Worm (Caenorhabditis elegans) whole organism, L4/young adult: ENCODE data around the gene marc-2.

Source experiments
- W03F9.2 ChIP-seq: fragments of 150-350 bp; optimal IDR thresholded peaks from 2 replicates; lab custom pipeline; 2014; ENCODE audit warnings: missing biosample characterization, missing genetic modification characterization
- dao-5 ChIP-seq: sonication (generic microtip); optimal IDR thresholded peaks from 2 replicates; lab custom pipeline; 2016; ENCODE audit warnings: missing genotype, missing genetic modification characterization, moderate library complexity, missing compliant biosample characterization
- him-1 ChIP-seq: sonication (generic microtip); optimal IDR thresholded peaks from 2 replicates; lab custom pipeline; 2016; ENCODE audit warnings: missing genotype, missing genetic modification reagents, missing genetic modification characterization, missing compliant biosample characterization

Gene marc-2

DNA sequence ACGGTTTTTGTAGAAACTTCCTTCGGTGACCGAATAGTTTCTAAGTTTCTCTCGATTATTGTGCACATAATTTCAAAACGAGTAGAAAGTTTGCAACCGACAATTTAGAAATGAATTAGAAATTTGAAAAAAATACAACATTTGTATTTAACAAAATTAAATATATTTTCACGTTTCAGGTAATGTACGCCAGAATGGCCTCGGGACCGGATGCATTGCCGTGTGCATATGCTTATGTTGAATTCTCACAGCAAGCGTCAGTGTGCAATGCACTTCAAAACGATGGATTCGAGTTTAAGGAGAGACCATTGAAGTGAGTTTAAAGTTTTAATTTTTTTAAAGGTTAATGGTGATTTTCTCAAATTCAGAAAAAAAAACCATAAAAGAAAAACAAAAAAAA, at the start of gene marc-2:
TSS of gene marc-2 (minus strand) at position 101 of the 400 bp plus-strand sequence.
- TF ChIP-seq W03F9.2 (tag; lab: Kevin White, UChicago) (no peak), dao-5 (tag; lab: Kevin White, UChicago) (no peak), him-1 (tag; lab: Kevin White, UChicago) (no peak)

DNA sequence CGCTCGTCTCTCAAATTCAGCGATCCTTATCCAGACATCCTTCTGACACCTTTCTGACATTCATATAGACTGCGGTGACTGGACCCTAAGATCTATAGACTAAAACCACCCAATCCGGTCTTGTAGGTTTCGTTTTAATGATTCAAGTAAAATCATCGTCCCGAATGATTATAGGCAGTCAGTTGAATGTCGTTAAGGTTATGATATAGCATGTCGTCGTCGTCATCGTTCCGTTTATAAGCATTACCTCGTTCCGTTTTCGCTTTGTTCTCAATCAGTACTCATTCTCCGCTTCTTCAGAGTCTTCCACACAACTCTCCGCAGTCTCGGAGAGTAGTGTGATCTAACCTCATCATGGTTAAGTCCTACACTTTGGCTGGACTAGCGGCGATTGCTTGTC, 47.9 kb upstream of the marc-2 start, which contains the start of gene bli-1:
TSS of gene bli-1 (plus strand) at position 301 of the 400 bp plus-strand sequence.
- TF ChIP-seq W03F9.2 (tag; lab: Kevin White, UChicago) (no peak), dao-5 (tag; lab: Kevin White, UChicago) (no peak), him-1 (tag; lab: Kevin White, UChicago) (no peak)

DNA sequence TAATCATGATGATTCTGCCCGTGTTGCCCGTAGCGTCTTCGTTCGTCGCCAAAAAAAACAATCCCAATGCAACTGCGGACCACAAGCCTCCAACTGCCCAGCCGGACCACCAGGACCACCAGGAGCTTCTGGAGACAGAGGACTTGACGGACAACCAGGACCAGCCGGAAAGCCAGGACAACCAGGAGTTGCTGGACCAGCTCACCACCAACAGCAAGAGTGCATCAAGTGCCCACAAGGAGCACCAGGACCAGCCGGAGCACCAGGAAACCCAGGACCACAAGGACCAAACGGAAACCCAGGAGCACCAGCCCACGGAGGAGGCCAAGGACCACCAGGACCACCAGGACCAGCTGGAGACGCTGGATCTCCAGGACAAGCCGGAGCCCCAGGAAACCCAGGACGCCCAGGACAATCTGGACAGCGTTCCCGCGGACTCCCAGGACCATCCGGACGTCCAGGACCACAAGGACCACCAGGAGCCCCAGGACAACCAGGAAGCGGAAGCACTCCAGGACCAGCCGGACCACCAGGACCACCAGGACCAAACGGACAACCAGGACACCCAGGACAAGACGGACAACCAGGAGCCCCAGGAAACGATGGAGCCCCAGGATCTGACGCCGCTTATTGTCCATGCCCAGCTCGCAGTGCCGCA, 46.8 kb upstream of the marc-2 start:
- TF ChIP-seq him-1 (tag; lab: Kevin White, UChicago) = no peak
- TF ChIP-seq dao-5 (tag; lab: Kevin White, UChicago) = peak; percentile 6

DNA sequence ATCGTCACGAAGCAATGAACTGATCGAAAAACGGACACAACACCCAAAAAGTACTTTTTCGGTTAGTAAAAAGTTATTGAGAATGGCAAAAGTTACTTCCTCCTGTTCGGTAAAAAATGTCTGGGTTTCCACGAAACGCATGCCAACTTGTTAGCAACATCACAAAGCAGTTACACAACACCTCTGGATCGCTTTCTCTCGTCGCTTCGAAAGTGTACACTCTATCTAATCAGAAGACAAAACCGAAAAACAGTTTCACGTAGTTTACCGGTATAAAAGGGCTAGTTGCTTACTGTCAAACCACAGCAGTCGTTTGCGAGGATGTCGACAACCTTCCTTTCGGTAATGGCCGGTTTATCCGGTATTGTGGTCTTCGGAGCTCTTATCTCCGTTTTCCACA, 46.1 kb upstream of the marc-2 start, which contains the start of gene col-80:
TSS of gene col-80 (plus strand) at position 301 of the 400 bp plus-strand sequence.
- TF ChIP-seq him-1 (tag; lab: Kevin White, UChicago) (no peak), dao-5 (tag; lab: Kevin White, UChicago) (no peak), W03F9.2 (tag; lab: Kevin White, UChicago) (no peak)

ce11 chrII:10706038-10706437, 45.2 kb upstream of the marc-2 start:
- TF ChIP-seq him-1 (tag; lab: Kevin White, UChicago) (no peak), dao-5 (tag; lab: Kevin White, UChicago) (no peak), W03F9.2 (tag; lab: Kevin White, UChicago) (no peak)

DNA sequence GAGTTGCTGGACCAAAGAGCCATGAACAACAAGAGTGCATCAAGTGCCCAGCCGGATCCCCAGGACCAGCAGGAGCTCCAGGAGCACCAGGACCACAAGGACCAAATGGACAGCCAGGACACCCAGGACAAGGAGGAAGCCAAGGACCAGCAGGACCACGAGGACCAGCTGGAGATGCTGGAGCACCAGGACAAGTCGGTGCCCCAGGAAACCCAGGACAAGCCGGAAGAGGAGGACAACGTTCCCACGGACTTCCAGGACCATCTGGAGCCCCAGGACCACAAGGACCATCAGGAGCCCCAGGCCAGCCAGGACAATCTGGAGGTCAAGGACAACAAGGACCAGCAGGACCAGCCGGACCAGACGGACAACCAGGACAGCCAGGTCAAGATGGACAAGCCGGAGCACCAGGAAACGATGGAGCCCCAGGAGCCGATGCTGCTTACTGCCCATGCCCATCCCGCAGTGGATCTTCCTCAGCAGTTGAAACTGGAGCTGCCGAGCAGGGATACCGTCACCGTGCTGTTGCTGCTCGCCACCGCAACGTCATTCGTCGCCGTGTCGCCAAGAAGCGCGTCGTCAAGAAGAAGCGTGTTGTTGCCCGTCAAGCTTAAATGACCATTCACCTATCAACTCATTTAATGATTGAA, 44.7 kb upstream of the marc-2 start:
- no peak for TF ChIP-seq dao-5 (tag; lab: Kevin White, UChicago)
- no peak for TF ChIP-seq him-1 (tag; lab: Kevin White, UChicago)
- no peak for TF ChIP-seq W03F9.2 (tag; lab: Kevin White, UChicago)

- TF ChIP-seq him-1 (tag; lab: Kevin White, UChicago) (no peak), dao-5 (tag; lab: Kevin White, UChicago) (no peak), W03F9.2 (tag; lab: Kevin White, UChicago) (no peak)
These were observed 43.9 kb upstream of the marc-2 start, which contains the start of gene col-39 for ce11 chrII:10704575-10705170. col-39 (plus strand) TSS chrII:10704916.

DNA sequence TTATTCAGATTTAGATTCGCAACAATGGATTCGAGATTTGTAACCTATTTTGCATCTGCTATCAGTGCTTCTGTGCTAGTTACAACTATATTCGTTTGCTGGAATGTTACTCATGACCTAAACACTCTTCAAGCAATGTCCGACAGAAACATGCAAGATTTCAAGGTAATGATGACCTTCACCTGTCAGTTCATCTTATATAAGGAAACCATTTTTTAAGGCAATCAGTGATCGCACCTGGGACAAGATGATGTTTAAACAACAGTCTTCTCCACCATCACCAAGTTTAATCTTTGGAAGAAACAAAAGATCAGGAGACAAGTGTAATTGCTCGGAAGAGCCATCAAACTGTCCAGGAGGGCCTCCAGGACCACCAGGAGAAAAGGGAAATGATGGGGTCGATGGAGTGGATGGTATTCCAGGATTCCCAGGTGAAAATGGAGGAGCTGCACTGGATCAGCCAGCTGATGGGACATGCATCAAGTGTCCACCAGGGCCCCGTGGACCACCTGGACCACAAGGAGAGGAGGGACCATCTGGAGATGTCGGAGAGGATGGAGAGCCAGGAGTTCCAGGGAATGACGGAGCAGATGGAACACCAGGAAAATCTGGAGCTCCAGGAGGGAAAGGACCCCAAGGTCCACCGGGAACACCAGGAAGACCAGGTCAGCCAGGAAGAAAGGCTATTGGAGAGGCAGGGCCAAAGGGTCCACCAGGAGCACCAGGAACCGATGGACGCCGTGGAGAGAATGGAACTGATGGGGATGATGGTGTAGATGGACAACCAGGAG, 43.0 kb upstream of the marc-2 start, which contains the start of gene col-79:
TSS of gene col-79 (plus strand) at position 20 of the 791 bp plus-strand sequence.
- no peak for TF ChIP-seq dao-5 (tag; lab: Kevin White, UChicago)
- no peak for TF ChIP-seq him-1 (tag; lab: Kevin White, UChicago)
- no peak for TF ChIP-seq W03F9.2 (tag; lab: Kevin White, UChicago)

ce11 chrII:10696060-10696459, 35.3 kb upstream of the marc-2 start:
- TF ChIP-seq W03F9.2 (tag; lab: Kevin White, UChicago) (no peak), him-1 (tag; lab: Kevin White, UChicago) (no peak), dao-5 (tag; lab: Kevin White, UChicago) (no peak)

- TF ChIP-seq dao-5 (tag; lab: Kevin White, UChicago) = no peak
- TF ChIP-seq W03F9.2 (tag; lab: Kevin White, UChicago) = no peak
- no peak for TF ChIP-seq him-1 (tag; lab: Kevin White, UChicago)
These were observed 33.9 kb upstream of the marc-2 start, which contains the start of gene lgc-57 for ce11 chrII:10694713-10695112. lgc-57 (plus strand) TSS chrII:10695013.

ce11 chrII:10693655-10694054, 32.9 kb upstream of the marc-2 start, which contains the start of gene gbh-1:
gbh-1 (minus strand) TSS chrII:10693803.
- TF ChIP-seq dao-5 (tag; lab: Kevin White, UChicago) = no peak
- no peak for TF ChIP-seq him-1 (tag; lab: Kevin White, UChicago)
- no peak for TF ChIP-seq W03F9.2 (tag; lab: Kevin White, UChicago)

DNA sequence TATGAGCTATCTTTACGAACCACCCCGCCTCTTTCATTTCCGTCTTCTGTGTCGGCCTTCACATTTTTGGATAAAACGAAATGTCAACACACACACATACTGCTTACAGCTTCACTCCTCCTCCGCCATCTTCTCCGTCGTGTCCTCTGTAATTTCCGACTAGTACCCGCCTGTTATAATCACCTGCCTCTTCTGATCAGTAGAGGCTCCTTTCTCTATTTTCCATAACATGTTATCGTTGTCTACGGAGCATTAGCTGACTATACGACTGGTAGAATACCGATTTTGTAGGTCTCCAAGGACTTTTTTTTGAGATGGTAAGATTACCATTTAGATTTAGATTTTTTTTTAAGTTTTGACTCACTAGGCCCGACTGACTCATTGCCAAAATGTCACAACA, 24.2 kb upstream of the marc-2 start:
- TF ChIP-seq W03F9.2 (tag; lab: Kevin White, UChicago) = no peak
- TF ChIP-seq him-1 (tag; lab: Kevin White, UChicago) = no peak
- TF ChIP-seq dao-5 (tag; lab: Kevin White, UChicago) = no peak
